Worm (Caenorhabditis elegans) whole organism, mixed stage, embryonic: Measurements from ENCODE around the gene frpr-12.

Experiments used
- M03D4.4 ChIP-seq: sonication (generic microtip); optimal IDR thresholded peaks from 2 replicates; lab custom pipeline; 2017; ENCODE audit warnings: mild to moderate bottlenecking, missing genetic modification characterization, missing compliant biosample characterization
- bed-3 ChIP-seq: fragments of 200-800 bp; sonication (Bioruptor generic); optimal IDR thresholded peaks from 3 replicates; lab custom pipeline; 2018; ENCODE audit warnings: mild to moderate bottlenecking, missing genetic modification characterization, moderate library complexity, missing compliant biosample characterization
- ceh-43 ChIP-seq: fragments of 200-800 bp; sonication (Bioruptor generic); optimal IDR thresholded peaks from 2 replicates; lab custom pipeline; 2018; ENCODE audit warnings: mild to moderate bottlenecking, missing genetic modification characterization, moderate library complexity, missing compliant biosample characterization
- ceh-83 ChIP-seq: fragments of 200-800 bp; sonication (Bioruptor generic); optimal IDR thresholded peaks from 2 replicates; lab custom pipeline; 2018; ENCODE audit warnings: mild to moderate bottlenecking, missing genetic modification characterization, missing compliant biosample characterization
- ces-1 ChIP-seq: fragments of 150-350 bp; optimal IDR thresholded peaks from 2 replicates; lab custom pipeline; 2014; ENCODE audit warnings: missing biosample characterization, missing genetic modification reagents, missing genetic modification characterization
- cnd-1 ChIP-seq: fragments of 200-800 bp; sonication (Bioruptor generic); optimal IDR thresholded peaks from 2 replicates; lab custom pipeline; 2018; ENCODE audit warnings: mild to moderate bottlenecking, missing genetic modification characterization, missing compliant biosample characterization
- elt-1 ChIP-seq: sonication (generic microtip); optimal IDR thresholded peaks from 2 replicates; lab custom pipeline; 2017; ENCODE audit warnings: missing genetic modification characterization, mild to moderate bottlenecking, missing compliant biosample characterization, antibody characterized with exemption, moderate library complexity, borderline replicate concordance; ENCODE audit not compliant: insufficient read depth
- elt-3 ChIP-seq: fragments of 150-350 bp; optimal IDR thresholded peaks from 2 replicates; lab custom pipeline; 2014; ENCODE audit warnings: missing biosample characterization, missing genetic modification characterization
- flh-1 ChIP-seq: fragments of 200-800 bp; sonication (Bioruptor generic); optimal IDR thresholded peaks from 2 replicates; lab custom pipeline; 2018; ENCODE audit warnings: mild to moderate bottlenecking, missing genetic modification characterization, moderate library complexity, missing compliant biosample characterization
- ham-2 ChIP-seq: fragments of 200-800 bp; sonication (Bioruptor generic); optimal IDR thresholded peaks from 2 replicates; lab custom pipeline; 2018; ENCODE audit warnings: mild to moderate bottlenecking, missing genetic modification characterization, missing compliant biosample characterization
- hlh-1 ChIP-seq: fragments of 150-350 bp; optimal IDR thresholded peaks from 2 replicates; lab custom pipeline; 2014; ENCODE audit warnings: missing biosample characterization, missing genetic modification reagents, missing genetic modification characterization
- lin-13 ChIP-seq: fragments of 150-350 bp; optimal IDR thresholded peaks from 2 replicates; lab custom pipeline; 2014; ENCODE audit warnings: missing biosample characterization, missing genetic modification characterization
- lin-32 ChIP-seq: fragments of 200-800 bp; sonication (Bioruptor generic); optimal IDR thresholded peaks from 2 replicates; lab custom pipeline; 2018; ENCODE audit warnings: mild to moderate bottlenecking, missing genetic modification characterization, missing compliant biosample characterization
- lsy-2 ChIP-seq: fragments of 150-350 bp; optimal IDR thresholded peaks from 2 replicates; lab custom pipeline; 2014; ENCODE audit warnings: missing biosample characterization, missing genetic modification characterization
- mep-1 ChIP-seq: fragments of 150-350 bp; optimal IDR thresholded peaks from 2 replicates; lab custom pipeline; 2017; ENCODE audit warnings: missing biosample characterization, missing genetic modification reagents, missing genetic modification characterization, inconsistent platforms
- mls-2 ChIP-seq: sonication (generic microtip); optimal IDR thresholded peaks from 2 replicates; lab custom pipeline; 2016; ENCODE audit warnings: mild to moderate bottlenecking, missing genetic modification characterization, moderate library complexity, missing compliant biosample characterization
- nhr-2 ChIP-seq: fragments of 150-350 bp; optimal IDR thresholded peaks from 2 replicates; lab custom pipeline; 2014; ENCODE audit warnings: missing biosample characterization, missing genetic modification characterization
- nhr-28 ChIP-seq: fragments of 150-350 bp; optimal IDR thresholded peaks from 2 replicates; lab custom pipeline; 2014; ENCODE audit warnings: missing biosample characterization, missing genetic modification characterization
- nhr-76 ChIP-seq: sonication (generic microtip); optimal IDR thresholded peaks from 2 replicates; lab custom pipeline; 2017; ENCODE audit warnings: missing biosample characterization, missing genetic modification characterization
- pha-4 ChIP-seq: fragments of 150-350 bp; optimal IDR thresholded peaks from 2 replicates; lab custom pipeline; 2018; ENCODE audit warnings: missing biosample characterization, missing genetic modification reagents, missing genetic modification characterization
- sem-2 ChIP-seq: fragments of 200-800 bp; sonication (Bioruptor generic); optimal IDR thresholded peaks from 2 replicates; lab custom pipeline; 2018; ENCODE audit warnings: mild to moderate bottlenecking, missing genetic modification characterization, missing compliant biosample characterization
- snpc-4 ChIP-seq: fragments of 150-350 bp; optimal IDR thresholded peaks from 2 replicates; lab custom pipeline; 2014; ENCODE audit warnings: missing biosample characterization, missing genetic modification characterization
- sptf-1 ChIP-seq: sonication (generic microtip); optimal IDR thresholded peaks from 2 replicates; lab custom pipeline; 2017; ENCODE audit warnings: mild to moderate bottlenecking, missing genetic modification characterization, moderate library complexity, missing compliant biosample characterization
- unc-120 ChIP-seq: sonication (generic microtip); optimal IDR thresholded peaks from 2 replicates; lab custom pipeline; 2017; ENCODE audit warnings: missing genetic modification characterization, missing compliant biosample characterization; ENCODE audit not compliant: poor library complexity, severe bottlenecking
- unc-39 ChIP-seq: fragments of 150-350 bp; optimal IDR thresholded peaks from 2 replicates; lab custom pipeline; 2014; ENCODE audit warnings: missing biosample characterization, missing genetic modification characterization
- unc-62 ChIP-seq: fragments of 150-350 bp; optimal IDR thresholded peaks from 2 replicates; lab custom pipeline; 2014; ENCODE audit warnings: missing biosample characterization, missing genetic modification reagents, missing genetic modification characterization
- zip-8 ChIP-seq: fragments of 150-350 bp; optimal IDR thresholded peaks from 2 replicates; lab custom pipeline; 2014; ENCODE audit warnings: missing biosample characterization, missing genetic modification characterization
- ztf-11 ChIP-seq: fragments of 150-350 bp; optimal IDR thresholded peaks from 2 replicates; lab custom pipeline; 2014; ENCODE audit warnings: missing biosample characterization, missing genetic modification characterization

Gene frpr-12

ce11 chrV:8905656-8906055 is 2.9 kb downstream of the frpr-12 start:
- TF ChIP-seq mep-1 (tag; lab: Kevin White, UChicago) (no peak), ceh-83 (GFP tag; lab: Kevin White, UChicago) (no peak), unc-120 (no peak)

DNA sequence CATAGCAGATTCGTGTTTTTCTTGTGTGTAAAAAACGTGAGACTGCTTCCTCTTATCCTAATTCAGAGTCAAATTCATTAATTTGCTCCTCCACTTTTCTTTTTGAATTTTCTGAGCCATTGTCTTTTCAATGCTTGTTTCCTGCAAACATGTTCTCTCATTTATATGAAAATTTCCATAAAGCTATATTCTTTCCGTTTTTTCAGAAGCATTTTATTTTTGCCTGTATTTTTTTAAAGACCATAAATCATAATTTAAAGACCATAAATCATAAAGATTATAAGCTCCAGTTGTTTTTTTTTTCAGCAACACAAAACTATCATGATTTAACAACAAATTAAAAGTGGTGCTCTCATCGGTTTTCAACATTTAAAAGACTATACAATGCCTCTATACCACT is 4.1 kb downstream of the frpr-12 start, which contains the start of gene frpr-11:
Gene frpr-11, plus strand, starts transcription at position 301 of the 400 bp plus-strand sequence.
- TF ChIP-seq nhr-2 (tag; lab: Kevin White, UChicago) = no peak
- TF ChIP-seq snpc-4 (tag; lab: Kevin White, UChicago) = no peak
- TF ChIP-seq mls-2 (tag; lab: Kevin White, UChicago) = no peak
- no peak for TF ChIP-seq sem-2 (GFP tag; lab: Kevin White, UChicago)
- no peak for TF ChIP-seq nhr-76 (tag; lab: Kevin White, UChicago)
- TF ChIP-seq elt-3 (tag; lab: Kevin White, UChicago) = no peak
- TF ChIP-seq bed-3 (GFP tag; lab: Kevin White, UChicago) = no peak
- no peak for TF ChIP-seq ceh-43 (GFP tag; lab: Kevin White, UChicago)
- no peak for TF ChIP-seq lin-13 (tag; lab: Kevin White, UChicago)
- TF ChIP-seq ztf-11 (tag; lab: Kevin White, UChicago) = no peak
- no peak for TF ChIP-seq unc-62 (GFP tag; lab: Kevin White, UChicago)
- TF ChIP-seq hlh-1 (tag; lab: Kevin White, UChicago) = no peak
- no peak for TF ChIP-seq mep-1 (tag; lab: Kevin White, UChicago)

DNA sequence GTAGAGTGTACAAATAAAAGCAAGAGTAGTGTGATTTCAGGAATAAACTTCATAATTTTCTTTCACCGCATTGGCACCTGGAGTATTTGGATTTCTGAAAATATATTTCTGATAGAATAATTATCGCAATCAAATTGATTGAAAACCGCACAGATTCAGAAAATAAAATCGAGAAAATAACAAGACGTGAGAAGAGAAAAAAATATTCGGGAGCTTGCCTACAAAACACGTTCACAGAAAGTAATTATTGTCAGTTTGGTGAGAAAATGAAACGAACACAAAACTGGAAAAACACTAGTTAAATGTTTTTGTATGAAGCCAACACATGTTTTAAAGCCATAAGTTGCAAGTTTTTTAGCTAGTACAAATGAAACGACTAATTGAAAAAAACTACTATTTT is 11.1 kb downstream of the frpr-12 start, which contains the start of gene mod-1:
Gene mod-1, minus strand, starts transcription at position 101 of the 400 bp plus-strand sequence.
- TF ChIP-seq M03D4.4 (tag; lab: Kevin White, UChicago) (no peak), lsy-2 (no peak), elt-1 (tag; lab: Kevin White, UChicago) (no peak), lin-13 (tag; lab: Kevin White, UChicago) (no peak), lin-32 (GFP tag; lab: Kevin White, UChicago) (no peak)

DNA sequence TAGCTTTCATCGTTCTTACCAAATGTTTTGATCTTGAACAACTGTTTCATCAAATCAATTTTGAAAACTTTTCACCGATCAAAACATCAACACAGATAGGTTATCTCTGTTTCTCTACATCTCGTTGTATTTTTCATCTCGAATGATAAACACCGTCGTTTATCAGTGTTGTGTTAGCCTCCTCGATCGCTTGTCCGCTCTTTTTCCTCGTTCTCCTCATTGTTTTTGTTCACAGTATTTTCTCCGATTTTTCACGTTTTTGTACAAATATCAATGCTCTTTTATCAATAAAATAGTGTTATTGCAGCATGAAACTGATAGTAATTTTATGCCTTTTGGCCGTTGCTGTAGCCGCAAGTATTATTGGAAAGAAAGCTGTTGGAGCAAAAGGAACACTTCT is 20.0 kb downstream of the frpr-12 start, which contains the start of gene ttr-47:
Gene ttr-47, plus strand, starts transcription at position 308 of the 400 bp plus-strand sequence.
- TF ChIP-seq pha-4 (tag; lab: Kevin White, UChicago) = no peak
- peak; percentile 2 for TF ChIP-seq hlh-1 (tag; lab: Kevin White, UChicago)

DNA sequence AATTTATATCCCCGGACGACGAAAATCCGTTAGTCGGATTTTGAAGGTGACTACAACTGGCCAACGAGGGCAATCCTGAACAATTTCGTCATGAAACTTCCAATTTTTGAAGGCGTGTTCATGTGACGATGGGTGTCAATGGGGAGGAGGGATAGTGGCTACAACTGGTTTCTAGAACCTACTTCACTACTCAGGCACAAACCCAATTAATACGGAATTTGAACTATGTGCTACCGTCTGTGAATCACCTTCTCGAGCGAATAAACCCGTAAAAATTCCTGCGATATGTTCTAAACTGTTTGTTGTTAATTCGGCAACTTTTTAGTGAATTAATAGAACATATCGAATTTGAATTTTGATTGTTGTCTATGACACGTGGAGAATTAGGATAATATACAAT is 24.9 kb downstream of the frpr-12 start:
- TF ChIP-seq cnd-1 (tag; lab: Kevin White, UChicago) (no peak), lin-32 (GFP tag; lab: Kevin White, UChicago) (no peak), unc-39 (tag; lab: Kevin White, UChicago) (no peak), lsy-2 (no peak)

DNA sequence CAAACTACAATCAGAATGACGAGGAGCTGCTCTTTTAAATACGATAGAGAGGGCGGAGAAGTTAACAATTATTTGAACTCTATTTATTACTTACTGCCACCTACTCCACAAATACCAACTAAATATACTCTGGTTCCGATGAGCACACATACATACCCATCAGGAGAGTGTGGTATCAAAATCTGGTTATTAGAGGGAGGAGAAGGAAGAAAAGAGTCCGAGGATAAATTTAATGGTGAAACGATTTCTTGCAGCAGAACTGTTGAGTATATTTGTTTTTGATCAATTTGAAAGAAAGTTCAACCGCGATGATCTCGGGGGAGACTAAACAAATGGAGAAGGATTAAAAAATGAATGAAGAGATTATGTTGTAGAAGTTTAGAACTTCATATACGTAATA is 26.2 kb downstream of the frpr-12 start, which contains the start of gene H14N18.4:
Gene H14N18.4, minus strand, starts transcription at position 12 of the 400 bp plus-strand sequence.
- no peak for TF ChIP-seq nhr-28
- TF ChIP-seq, all 35 proteins: peak for 0

ce11 chrV:8932318-8932717 is 29.5 kb downstream of the frpr-12 start, which contains the start of gene H14N18.2:
TSS of gene H14N18.2 (plus strand) at chrV:8932618.
- TF ChIP-seq zip-8 = no peak
- no peak for TF ChIP-seq sptf-1 (tag; lab: Kevin White, UChicago)
- no peak for TF ChIP-seq nhr-2 (tag; lab: Kevin White, UChicago)
- TF ChIP-seq lin-32 (GFP tag; lab: Kevin White, UChicago) = no peak
- TF ChIP-seq ham-2 (GFP tag; lab: Kevin White, UChicago) = no peak
- no peak for TF ChIP-seq mls-2 (tag; lab: Kevin White, UChicago)
- TF ChIP-seq lin-13 (tag; lab: Kevin White, UChicago) = no peak
- no peak for TF ChIP-seq flh-1
- no peak for TF ChIP-seq elt-3 (tag; lab: Kevin White, UChicago)
- TF ChIP-seq unc-39 (tag; lab: Kevin White, UChicago) = no peak
- no peak for TF ChIP-seq unc-62 (GFP tag; lab: Kevin White, UChicago)
- TF ChIP-seq ces-1 (GFP tag; lab: Kevin White, UChicago) = no peak
- TF ChIP-seq unc-120 = no peak
